Fruit fly (Drosophila melanogaster): ENCODE measurements around the gene CG7950.

CG7950 gene

dm6 chr3R:30090261-30091006, 33.8 kb downstream of the CG7950 start (continued):
- TF ChIP-seq Hr51 (GFP tag; optimal IDR thresholded peaks at IDR 0.05) (no peak), CG32772 (GFP tag; IDR thresholded peaks at IDR 0.05) (no peak), ssp (GFP tag; IDR thresholded peaks at IDR 0.05) (no peak), z (GFP tag; IDR thresholded peaks at IDR 0.05) (peak; percentile 90), CG3726 (GFP tag; IDR thresholded peaks at IDR 0.05) (no peak), Abd-B (GFP tag; optimal IDR thresholded peaks at IDR 0.05) (no peak), D19A (tag; optimal IDR thresholded peaks at IDR 0.05) (no peak), Spps (tag; optimal IDR thresholded peaks at IDR 0.05) (no peak), CG3163 (GFP tag; optimal IDR thresholded peaks at IDR 0.05) (peak; percentile 74), CG4328 (GFP tag; optimal IDR thresholded peaks at IDR 0.05) (no peak), MBD-R2 (GFP tag; IDR thresholded peaks at IDR 0.05) (no peak), CG3281 (GFP tag; optimal IDR thresholded peaks at IDR 0.05) (no peak), CG6272 (GFP tag; IDR thresholded peaks at IDR 0.05) (no peak), Dbx (GFP tag; IDR thresholded peaks at IDR 0.05) (no peak), Pdp1 (GFP tag; optimal IDR thresholded peaks at IDR 0.05) (peak in 1 of 2 experiments; percentile 90), bowl (GFP tag; IDR thresholded peaks at IDR 0.05) (no peak), Trl (optimal IDR thresholded peaks at IDR 0.05) (peak; percentile 65 to 83), Trl (GFP tag; optimal IDR thresholded peaks at IDR 0.05) (no peak), CG15073 (GFP tag; optimal IDR thresholded peaks at IDR 0.05) (no peak), az2 (GFP tag; optimal IDR thresholded peaks at IDR 0.05) (no peak), ewg (GFP tag; optimal IDR thresholded peaks at IDR 0.05) (peak; percentile 46), Six4 (GFP tag; optimal IDR thresholded peaks at IDR 0.05) (no peak), zen2 (GFP tag; IDR thresholded peaks at IDR 0.05; ENCODE audit: partially characterized antibody) (0 out of 3 replicates have a peak, but pooled peaks have one; percentile 50), CG17612 (GFP tag; IDR thresholded peaks at IDR 0.05) (no peak), caup (GFP tag; optimal IDR thresholded peaks at IDR 0.05; ENCODE audit: severe bottlenecking) (no peak), crp (GFP tag; optimal IDR thresholded peaks at IDR 0.05) (peak in 1 of 2 experiments; percentile 41), CG7556 (GFP tag; optimal IDR thresholded peaks at IDR 0.05) (no peak), Oaz (GFP tag; IDR thresholded peaks at IDR 0.05) (no peak), ind (GFP tag; optimal IDR thresholded peaks at IDR 0.05) (no peak), CG15696 (tag; optimal IDR thresholded peaks at IDR 0.05) (no peak), CG13894 (tag; optimal IDR thresholded peaks at IDR 0.05) (peak; percentile 77), CG34422 (GFP tag; IDR thresholded peaks at IDR 0.05) (no peak), abd-A (tag; optimal IDR thresholded peaks at IDR 0.05) (peak; percentile 8), lola (GFP tag; optimal IDR thresholded peaks at IDR 0.05) (no peak), Bgb (GFP tag; IDR thresholded peaks at IDR 0.05; ENCODE audit: partially characterized antibody) (peak; percentile 29; the same call in 1 of the 2 replicates), HLH4C (GFP tag; IDR thresholded peaks at IDR 0.05; ENCODE audit: partially characterized antibody) (peak; percentile 27; the same call in 1 of the 3 replicates), CG4404 (GFP tag; IDR thresholded peaks at IDR 0.05) (no peak), Hmx (GFP tag; optimal IDR thresholded peaks at IDR 0.05) (no peak), CG17568 (GFP tag; optimal IDR thresholded peaks at IDR 0.05) (no peak), Aef1 (GFP tag; IDR thresholded peaks at IDR 0.05) (no peak), CG10462 (GFP tag; optimal IDR thresholded peaks at IDR 0.05) (no peak), Rfx (GFP tag; IDR thresholded peaks at IDR 0.05) (0 out of 2 replicates have a peak, but pooled peaks have one; percentile 19), CG11398 (GFP tag; optimal IDR thresholded peaks at IDR 0.05) (no peak), CG12219 (GFP tag; optimal IDR thresholded peaks at IDR 0.05) (no peak), so (GFP tag; IDR thresholded peaks at IDR 0.05) (no peak), CG6791 (GFP tag; IDR thresholded peaks at IDR 0.05; ENCODE audit: partially characterized antibody) (0 out of 3 replicates have a peak, but pooled peaks have one; percentile 40), CG8290 (GFP tag; optimal IDR thresholded peaks at IDR 0.05) (no peak), CG8290 (tag; optimal IDR thresholded peaks at IDR 0.05) (peak in 1 of 2 experiments; percentile 25), ERR (GFP tag; optimal IDR thresholded peaks at IDR 0.05) (no peak), Ets65A (GFP tag) (peak; percentile 43)
